Worm (Caenorhabditis elegans): ENCODE data around the gene R13H4.6.

The R13H4.6 gene

DNA sequence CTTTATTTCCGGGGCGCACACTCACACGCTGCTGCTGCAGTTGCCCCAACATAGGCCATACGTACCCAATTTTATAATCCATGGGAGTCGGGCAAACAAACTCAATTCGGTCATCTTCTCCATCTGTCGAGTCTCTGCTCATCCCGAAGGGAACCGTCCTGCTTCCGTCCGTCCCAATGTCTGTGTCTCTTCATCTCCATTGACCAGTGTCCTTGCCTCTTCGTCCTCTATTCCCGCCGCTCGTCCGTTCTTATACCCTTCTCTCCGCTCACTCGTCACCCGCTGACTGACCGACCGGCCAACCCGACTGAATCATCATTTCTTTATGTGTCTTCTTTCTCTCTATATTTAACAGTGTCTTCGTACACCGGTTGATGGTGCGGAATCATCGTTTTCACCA, 18.1 kb upstream of the R13H4.6 start (continued):
- no peak for TF ChIP-seq sdz-12 (GFP tag; optimal IDR thresholded peaks at IDR 0.05)
- no peak for TF ChIP-seq Y5F2A.4 (GFP tag; optimal IDR thresholded peaks at IDR 0.05)
- TF ChIP-seq mep-1 (tag; optimal IDR thresholded peaks at IDR 0.05) = peak; percentile 52
- TF ChIP-seq ceh-20 (GFP tag; IDR thresholded peaks at IDR 0.05) = no peak
- TF ChIP-seq aly-2 (tag; optimal IDR thresholded peaks at IDR 0.05) = no peak
- no peak for TF ChIP-seq dmd-9 (GFP tag; IDR thresholded peaks at IDR 0.05)
- TF ChIP-seq attf-4 (tag; optimal IDR thresholded peaks at IDR 0.05) = no peak
- no peak for TF ChIP-seq hif-1 (tag; optimal IDR thresholded peaks at IDR 0.05)
- TF ChIP-seq vab-7 (GFP tag; IDR thresholded peaks at IDR 0.05) = no peak
- TF ChIP-seq ztf-7 (tag; optimal IDR thresholded peaks at IDR 0.05) = no peak
- TF ChIP-seq zip-11 (GFP tag; IDR thresholded peaks at IDR 0.05) = no peak
- peak; percentile 55; the same call in 1 of the 2 replicates for TF ChIP-seq ctbp-1 (GFP tag; IDR thresholded peaks at IDR 0.05)
- TF ChIP-seq unc-130 (GFP tag; optimal IDR thresholded peaks at IDR 0.05) = no peak
- TF ChIP-seq skn-1 (tag; optimal IDR thresholded peaks at IDR 0.05) = no peak
- TF ChIP-seq fos-1 (tag; optimal IDR thresholded peaks at IDR 0.05) = no peak
- TF ChIP-seq cey-2 (tag; optimal IDR thresholded peaks at IDR 0.05; ENCODE audit: borderline replicate concordance, insufficient read depth) = no peak
- no peak for TF ChIP-seq spr-3 (GFP tag; optimal IDR thresholded peaks at IDR 0.05)
- no peak for TF ChIP-seq spr-1 (tag; optimal IDR thresholded peaks at IDR 0.05)
- TF ChIP-seq nhr-6 (tag; optimal IDR thresholded peaks at IDR 0.05) = peak; percentile 89
- no peak for TF ChIP-seq tag-97 (GFP tag; IDR thresholded peaks at IDR 0.05)
- TF ChIP-seq snpc-4 (tag; optimal IDR thresholded peaks at IDR 0.05) = no peak
- TF ChIP-seq mxl-2 (GFP tag; conservative IDR thresholded peaks at IDR 0.05) = no peak
- no peak for TF ChIP-seq fkh-10 (GFP tag; optimal IDR thresholded peaks at IDR 0.05)
- TF ChIP-seq lim-7 (GFP tag; IDR thresholded peaks at IDR 0.05) = no peak
- TF ChIP-seq zip-2 (tag; optimal IDR thresholded peaks at IDR 0.05) = no peak
- TF ChIP-seq madf-9 (GFP tag; conservative IDR thresholded peaks at IDR 0.05) = no peak
- no peak for TF ChIP-seq dmd-8 (GFP tag; IDR thresholded peaks at IDR 0.05)
- TF ChIP-seq lir-3 (tag; optimal IDR thresholded peaks at IDR 0.05) = no peak
- TF ChIP-seq ceh-62 (tag; optimal IDR thresholded peaks at IDR 0.05) = no peak
- no peak for TF ChIP-seq tra-1 (GFP tag; IDR thresholded peaks at IDR 0.05)
- no peak for TF ChIP-seq dpl-1 (GFP tag; optimal IDR thresholded peaks at IDR 0.05)
- TF ChIP-seq Y105C5A.15 (GFP tag; IDR thresholded peaks at IDR 0.05) = no peak
- TF ChIP-seq arid-1 (GFP tag; conservative IDR thresholded peaks at IDR 0.05) = no peak
- TF ChIP-seq F49E8.2 (tag; optimal IDR thresholded peaks at IDR 0.05; ENCODE audit: borderline replicate concordance) = no peak
- no peak for TF ChIP-seq daf-19 (GFP tag; conservative IDR thresholded peaks at IDR 0.05)
- no peak for TF ChIP-seq madf-5 (GFP tag; IDR thresholded peaks at IDR 0.05)
- TF ChIP-seq nhr-76 (tag; optimal IDR thresholded peaks at IDR 0.05) = no peak
- TF ChIP-seq lin-13 (GFP tag; optimal IDR thresholded peaks at IDR 0.05) = no peak
- TF ChIP-seq lin-38 (GFP tag; IDR thresholded peaks at IDR 0.05) = no peak
- no peak for TF ChIP-seq lin-1 (GFP tag; IDR thresholded peaks at IDR 0.05)
- TF ChIP-seq nhr-25 (tag; optimal IDR thresholded peaks at IDR 0.05; ENCODE audit: borderline replicate concordance, insufficient read depth) = no peak
- TF ChIP-seq nhr-42 (GFP tag; IDR thresholded peaks at IDR 0.05) = no peak
- TF ChIP-seq php-3 (GFP tag; IDR thresholded peaks at IDR 0.05) = no peak
- peak; percentile 72 for TF ChIP-seq hlh-11 (tag; optimal IDR thresholded peaks at IDR 0.05)
- TF ChIP-seq set-16 (GFP tag; IDR thresholded peaks at IDR 0.05) = peak; percentile 58
- TF ChIP-seq lsy-2 (tag; optimal IDR thresholded peaks at IDR 0.05) = peak in 1 of 2 experiments; percentile 51
- TF ChIP-seq Y48G9A.11 (GFP tag; IDR thresholded peaks at IDR 0.05) = no peak
- no peak for TF ChIP-seq ceh-82 (tag; optimal IDR thresholded peaks at IDR 0.05)
- no peak for TF ChIP-seq nhr-77 (tag; optimal IDR thresholded peaks at IDR 0.05)
- no peak for TF ChIP-seq gei-8 (GFP tag; optimal IDR thresholded peaks at IDR 0.05)
- TF ChIP-seq pqm-1 (tag; optimal IDR thresholded peaks at IDR 0.05) = peak; percentile 45
- no peak for TF ChIP-seq jun-1 (tag; optimal IDR thresholded peaks at IDR 0.05)
- TF ChIP-seq dve-1 (tag; optimal IDR thresholded peaks at IDR 0.05; ENCODE audit: insufficient read depth) = no peak

Data from whole organism, L4 larva.